Fruit fly (Drosophila melanogaster) whole organism: ENCODE measurements around the gene Taf9.

Experiments
- Dll ChIP-seq: fragments of >200 bp; optimal IDR thresholded peaks from 2 replicates; lab custom pipeline; 2017
- EcR ChIP-seq, 2 experiments: fragments of >200 bp; optimal IDR thresholded peaks; 2 replicates each; lab custom pipeline; 2017; ENCODE audit warnings: missing biosample characterization in 2 of 2, missing genetic modification characterization in 2 of 2, missing genetic modification reagents in 2 of 2
- pan ChIP-seq: fragments of >200 bp; optimal IDR thresholded peaks from 2 replicates; lab custom pipeline; 2017
- psq ChIP-seq: fragments of >200 bp; optimal IDR thresholded peaks from 2 replicates; lab custom pipeline; 2017
- usp ChIP-seq: fragments of >200 bp; optimal IDR thresholded peaks from 2 replicates; lab custom pipeline; 2017; ENCODE audit warnings: missing biosample characterization, missing genetic modification characterization, mixed read lengths

dm6 chrX:17885295-17885694 is 43.3 kb downstream of the Taf9 start:
- TF ChIP-seq pan (lab: Kevin White, UChicago), result no peak
- no peak for TF ChIP-seq EcR (GFP tag; optimal IDR thresholded peaks at IDR 0.05; lab: Kevin White, UChicago)
- TF ChIP-seq usp (GFP tag; lab: Kevin White, UChicago), result no peak
- no peak for TF ChIP-seq Dll (lab: Kevin White, UChicago)
- no peak for TF ChIP-seq psq (lab: Kevin White, UChicago)
